Fruit fly (Drosophila melanogaster): ENCODE data around the gene cv.

cv gene

DNA sequence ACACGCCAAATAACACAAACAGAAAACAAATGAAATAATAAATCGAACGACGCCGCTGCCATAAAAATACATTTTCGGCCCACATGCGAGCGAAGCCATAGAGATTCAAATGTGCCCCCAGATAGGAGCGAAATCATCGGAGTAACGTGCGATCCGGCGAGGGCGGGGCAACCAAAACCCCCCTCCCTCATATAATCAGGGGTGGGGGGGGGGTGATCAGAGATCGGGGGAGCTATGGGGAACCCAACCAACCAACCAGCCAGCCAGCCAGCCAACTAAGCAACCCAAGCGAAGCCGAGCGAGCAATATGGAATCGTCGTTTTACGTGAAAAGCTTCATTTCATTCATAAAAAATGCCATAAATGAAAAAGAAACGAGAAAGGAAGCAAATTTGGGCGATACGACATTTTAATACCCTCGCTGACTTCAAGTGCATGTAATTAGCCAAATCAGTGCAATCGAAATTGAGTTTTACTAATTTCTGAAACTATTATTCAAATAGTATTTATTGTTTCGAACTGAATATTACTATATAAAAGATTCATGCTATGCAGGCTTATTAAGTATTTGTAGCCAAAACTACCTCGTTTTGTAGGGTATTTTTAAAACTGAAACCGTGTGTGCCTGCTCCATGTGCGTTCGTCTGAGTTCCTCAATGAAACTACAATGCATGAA is 10.2 kb downstream of the cv start (continued):
- TF ChIP-seq crol (GFP tag; IDR thresholded peaks at IDR 0.05) (peak; percentile 95), ttk (GFP tag; IDR thresholded peaks at IDR 0.05) (peak; percentile 41; the same call in 1 of the 2 replicates), CG11696 (GFP tag; IDR thresholded peaks at IDR 0.05) (no peak), CG6765 (GFP tag; optimal IDR thresholded peaks at IDR 0.05) (no peak), Jarid2 (GFP tag; optimal IDR thresholded peaks at IDR 0.05) (no peak), ham (GFP tag; IDR thresholded peaks at IDR 0.05) (no peak), CG8290 (GFP tag; optimal IDR thresholded peaks at IDR 0.05) (no peak), CG8290 (tag; optimal IDR thresholded peaks at IDR 0.05) (peak in 1 of 2 experiments; percentile 31), Stat92E (GFP tag; optimal IDR thresholded peaks at IDR 0.05) (peak in 1 of 3 experiments; percentile 13), CG32532 (GFP tag; IDR thresholded peaks at IDR 0.05) (peak; percentile 55; the same call in 1 of the 2 replicates), CG15601 (tag; optimal IDR thresholded peaks at IDR 0.05) (peak; percentile 48), insv (GFP tag; optimal IDR thresholded peaks at IDR 0.05) (no peak), Rx (GFP tag; IDR thresholded peaks at IDR 0.05) (0 out of 2 replicates have a peak, but pooled peaks have one; percentile 37), CG12942 (GFP tag; optimal IDR thresholded peaks at IDR 0.05) (peak; percentile 34), tx (GFP tag; optimal IDR thresholded peaks at IDR 0.05) (peak; percentile 9), GATAe (GFP tag; conservative IDR thresholded peaks at IDR 0.05) (no peak), CG13424 (tag; optimal IDR thresholded peaks at IDR 0.05) (peak; percentile 64), CG9437 (GFP tag; optimal IDR thresholded peaks at IDR 0.05) (peak; percentile 61), Sox102F (GFP tag; optimal IDR thresholded peaks at IDR 0.05) (peak; percentile 83), Doc3 (GFP tag; IDR thresholded peaks at IDR 0.05; ENCODE audit: partially characterized antibody) (no peak), CG1024 (GFP tag; IDR thresholded peaks at IDR 0.05) (peak; percentile 43; the same call in 1 of the 2 replicates), Six4 (GFP tag; optimal IDR thresholded peaks at IDR 0.05) (peak; percentile 29), Aef1 (GFP tag; IDR thresholded peaks at IDR 0.05) (peak; percentile 40), CG11504 (tag; optimal IDR thresholded peaks at IDR 0.05) (peak; percentile 79), CkIIα-i1 (GFP tag; IDR thresholded peaks at IDR 0.05) (no peak), dysf (GFP tag; IDR thresholded peaks at IDR 0.05) (peak; percentile 74), HmgD (GFP tag; optimal IDR thresholded peaks at IDR 0.05) (no peak), Blimp-1 (GFP tag; optimal IDR thresholded peaks at IDR 0.05) (peak; percentile 75), Fer1 (GFP tag; optimal IDR thresholded peaks at IDR 0.05) (peak; percentile 47), Atf6 (GFP tag; IDR thresholded peaks at IDR 0.05) (0 out of 2 replicates have a peak, but pooled peaks have one; percentile 25), ems (GFP tag; optimal IDR thresholded peaks at IDR 0.05) (peak; percentile 34), Dip3 (GFP tag; optimal IDR thresholded peaks at IDR 0.05) (peak; percentile 12), D19A (tag; optimal IDR thresholded peaks at IDR 0.05) (peak; percentile 82), CG11247 (GFP tag; IDR thresholded peaks at IDR 0.05) (no peak), run (tag; optimal IDR thresholded peaks at IDR 0.05) (peak; percentile 38), E2f2 (GFP tag; IDR thresholded peaks at IDR 0.05) (peak; percentile 35; the same call in 1 of the 2 replicates), CG43689 (GFP tag; IDR thresholded peaks at IDR 0.05) (no peak), Opbp (GFP tag; IDR thresholded peaks at IDR 0.05; ENCODE audit: partially characterized antibody) (no peak), Hand (GFP tag; optimal IDR thresholded peaks at IDR 0.05) (no peak), toy (GFP tag; IDR thresholded peaks at IDR 0.05) (no peak), ssp (GFP tag; IDR thresholded peaks at IDR 0.05) (0 out of 2 replicates have a peak, but pooled peaks have one; percentile 33), Taf1 (GFP tag; IDR thresholded peaks at IDR 0.05) (no peak), mld (GFP tag; IDR thresholded peaks at IDR 0.05; ENCODE audit: partially characterized antibody) (no peak), bab2 (GFP tag; optimal IDR thresholded peaks at IDR 0.05) (peak; percentile 7), CG10267 (tag; optimal IDR thresholded peaks at IDR 0.05) (peak; percentile 52), odd (GFP tag; optimal IDR thresholded peaks at IDR 0.05) (peak; percentile 45), eve (GFP tag; optimal IDR thresholded peaks at IDR 0.05) (no peak), HHEX (GFP tag; optimal IDR thresholded peaks at IDR 0.05) (peak; percentile 22), Fer2 (tag; optimal IDR thresholded peaks at IDR 0.05) (no peak), slp2 (GFP tag; optimal IDR thresholded peaks at IDR 0.05) (peak; percentile 42)
